Worm (Caenorhabditis elegans): Measurements from ENCODE around the gene jhdm-1.

- TF ChIP-seq M03D4.4 (tag; optimal IDR thresholded peaks at IDR 0.05) (no peak), ham-2 (GFP tag; optimal IDR thresholded peaks at IDR 0.05) (no peak), unc-62 (GFP tag; optimal IDR thresholded peaks at IDR 0.05) (no peak), bed-3 (GFP tag; optimal IDR thresholded peaks at IDR 0.05) (no peak), elt-1 (tag; optimal IDR thresholded peaks at IDR 0.05; ENCODE audit: borderline replicate concordance, insufficient read depth) (no peak), nhr-237 (tag; optimal IDR thresholded peaks at IDR 0.05) (peak; percentile 10), lsy-2 (tag; optimal IDR thresholded peaks at IDR 0.05) (no peak), hlh-1 (tag; optimal IDR thresholded peaks at IDR 0.05) (peak; percentile 75), nhr-2 (tag; optimal IDR thresholded peaks at IDR 0.05) (no peak), blmp-1 (tag; optimal IDR thresholded peaks at IDR 0.05) (no peak), unc-39 (tag; optimal IDR thresholded peaks at IDR 0.05) (no peak)
Measured at ce11 chrIII:6447521-6447920, 6.8 kb upstream of the jhdm-1 start.

Measured in whole organism, mixed stage, embryonic.